Worm (Caenorhabditis elegans) whole organism, L4 larva: Measurements from ENCODE around the gene sre-14.

Experiments
- F10B5.3 ChIP-seq: sonication (generic microtip); optimal IDR thresholded peaks from 2 replicates; lab custom pipeline; 2016; ENCODE audit warnings: mild to moderate bottlenecking, missing genetic modification characterization, missing compliant biosample characterization
- F49E8.2 ChIP-seq: sonication (generic microtip); optimal IDR thresholded peaks from 2 replicates; lab custom pipeline; 2016; ENCODE audit warnings: missing compliant biosample characterization, mild to moderate bottlenecking, missing genetic modification characterization, borderline replicate concordance
- T26A8.4 ChIP-seq: fragments of 200-800 bp; sonication (Bioruptor generic); IDR thresholded peaks from 2 replicates; pipeline ENCODE4 v1.3.6; 2022; ENCODE audit warnings: missing genetic modification characterization, missing compliant biosample characterization
- Y48G9A.11 ChIP-seq: fragments of 200-800 bp; sonication (Bioruptor generic); IDR thresholded peaks from 2 replicates; pipeline ENCODE4 v1.3.6; 2022; ENCODE audit warnings: missing genetic modification reagents, missing genetic modification characterization, missing compliant biosample characterization
- arid-1 ChIP-seq: fragments of 200-800 bp; sonication (Bioruptor generic); conservative IDR thresholded peaks from 2 replicates; pipeline ENCODE4 v1.3.6; 2022; ENCODE audit warnings: missing genetic modification reagents, missing genetic modification characterization, missing compliant biosample characterization
- ceh-20 ChIP-seq: fragments of 200-800 bp; sonication (Bioruptor generic); IDR thresholded peaks from 2 replicates; pipeline ENCODE4 v1.3.6; 2022; ENCODE audit warnings: missing genetic modification reagents, missing genetic modification characterization, missing compliant biosample characterization
- ceh-44 ChIP-seq: fragments of 200-800 bp; sonication (Bioruptor generic); IDR thresholded peaks from 2 replicates; pipeline ENCODE4 v1.3.6; 2022; ENCODE audit warnings: missing genetic modification reagents, missing genetic modification characterization, missing compliant biosample characterization
- egl-43 ChIP-seq: fragments of 200-800 bp; sonication (Bioruptor generic); IDR thresholded peaks from 2 replicates; pipeline ENCODE4 v1.3.6; 2022; ENCODE audit warnings: missing genetic modification reagents, missing genetic modification characterization, missing compliant biosample characterization
- lin-15B ChIP-seq: fragments of 150-350 bp; sonication (generic microtip); optimal IDR thresholded peaks from 3 replicates; lab custom pipeline; 2014; ENCODE audit warnings: missing biosample characterization, missing genetic modification characterization
- mdt-29 ChIP-seq: fragments of 200-800 bp; sonication (Bioruptor generic); IDR thresholded peaks from 2 replicates; pipeline ENCODE4 v1.3.6; 2022; ENCODE audit warnings: missing genetic modification reagents, missing genetic modification characterization, missing compliant biosample characterization
- nhr-48 ChIP-seq: sonication (generic microtip); optimal IDR thresholded peaks from 2 replicates; lab custom pipeline; 2016; ENCODE audit warnings: mild to moderate bottlenecking, missing genetic modification characterization, missing compliant biosample characterization
- php-3 ChIP-seq: fragments of 200-800 bp; sonication (Bioruptor generic); IDR thresholded peaks from 2 replicates; pipeline ENCODE4 v1.3.6; 2022; ENCODE audit warnings: missing genetic modification reagents, missing genetic modification characterization, missing compliant biosample characterization
- saeg-2 ChIP-seq: fragments of 200-800 bp; sonication (Bioruptor generic); IDR thresholded peaks from 2 replicates; pipeline ENCODE4 v1.3.6; 2022; ENCODE audit warnings: missing genetic modification reagents, missing genetic modification characterization, missing compliant biosample characterization
- sdz-12 ChIP-seq: fragments of 200-800 bp; sonication (Bioruptor generic); optimal IDR thresholded peaks from 2 replicates; lab custom pipeline; 2018; ENCODE audit warnings: mild to moderate bottlenecking, missing genetic modification characterization, missing compliant biosample characterization
- spr-1 ChIP-seq: sonication (generic microtip); optimal IDR thresholded peaks from 2 replicates; lab custom pipeline; 2016; ENCODE audit warnings: mild to moderate bottlenecking, missing genetic modification characterization, missing compliant biosample characterization
- ztf-11 ChIP-seq: fragments of 150-350 bp; optimal IDR thresholded peaks from 2 replicates; lab custom pipeline; 2014; ENCODE audit warnings: missing biosample characterization, missing genetic modification characterization

The sre-14 gene

DNA sequence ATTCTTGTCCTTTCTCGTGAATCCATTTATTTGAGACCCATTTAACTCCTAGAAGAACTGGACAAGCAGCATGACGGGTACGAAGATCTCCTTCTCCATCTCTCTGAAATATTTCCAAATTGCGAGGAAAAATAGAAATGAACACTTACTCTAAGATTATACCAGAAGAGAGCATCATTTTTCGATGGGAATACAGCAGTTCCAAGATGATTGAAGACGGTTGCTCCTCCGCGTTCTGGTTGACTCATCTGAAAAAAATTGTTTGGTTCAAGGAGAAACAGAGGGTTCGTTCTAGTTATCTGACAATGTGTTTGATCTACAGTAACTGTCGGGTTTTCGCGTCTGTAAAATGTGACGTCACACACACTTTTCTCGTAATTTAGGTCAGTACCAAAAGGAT lies 50.0 kb downstream of the sre-14 start:
- peak; percentile 65 for TF ChIP-seq T26A8.4 (GFP tag; lab: Robert Waterston, UW)
- no peak for TF ChIP-seq sdz-12 (GFP tag; lab: Kevin White, UChicago)
- no peak for TF ChIP-seq mdt-29 (GFP tag; lab: Robert Waterston, UW)
- no peak for TF ChIP-seq spr-1 (tag; lab: Kevin White, UChicago)
- 0 out of 2 replicates have a peak, but pooled peaks have one; percentile 4 for TF ChIP-seq egl-43 (GFP tag; lab: Robert Waterston, UW)
- TF ChIP-seq ceh-20 (GFP tag; lab: Robert Waterston, UW), result no peak
- no peak for TF ChIP-seq lin-15B (tag; lab: Kevin White, UChicago)
- no peak for TF ChIP-seq saeg-2 (GFP tag; lab: Robert Waterston, UW)
- no peak for TF ChIP-seq ztf-11
- TF ChIP-seq php-3 (GFP tag; lab: Robert Waterston, UW), result peak; percentile 42; the same call in 1 of the 2 replicates
- no peak for TF ChIP-seq ceh-44 (GFP tag; lab: Robert Waterston, UW)
- TF ChIP-seq arid-1, result 0 out of 2 replicates have a peak, but pooled peaks have one; percentile 7
- no peak for TF ChIP-seq nhr-48 (tag; lab: Kevin White, UChicago)
- no peak for TF ChIP-seq Y48G9A.11 (GFP tag; lab: Robert Waterston, UW)
- TF ChIP-seq F10B5.3, result no peak
- TF ChIP-seq F49E8.2 (tag; lab: Kevin White, UChicago), result no peak
- TF ChIP-seq, all 104 proteins: peak for 4
